Fruit fly (Drosophila melanogaster) whole organism: Measurements from ENCODE around the gene agt.

Experiments used
- CG8478 ChIP-seq: fragments of >200 bp; optimal IDR thresholded peaks from 2 replicates; lab custom pipeline; 2018; ENCODE audit warnings: inconsistent platforms
- EcR ChIP-seq, 2 experiments: fragments of >200 bp; optimal IDR thresholded peaks; 2 replicates each; lab custom pipeline; 2017; ENCODE audit warnings: missing biosample characterization in 2 of 2, missing genetic modification characterization in 2 of 2, missing genetic modification reagents in 2 of 2

DNA sequence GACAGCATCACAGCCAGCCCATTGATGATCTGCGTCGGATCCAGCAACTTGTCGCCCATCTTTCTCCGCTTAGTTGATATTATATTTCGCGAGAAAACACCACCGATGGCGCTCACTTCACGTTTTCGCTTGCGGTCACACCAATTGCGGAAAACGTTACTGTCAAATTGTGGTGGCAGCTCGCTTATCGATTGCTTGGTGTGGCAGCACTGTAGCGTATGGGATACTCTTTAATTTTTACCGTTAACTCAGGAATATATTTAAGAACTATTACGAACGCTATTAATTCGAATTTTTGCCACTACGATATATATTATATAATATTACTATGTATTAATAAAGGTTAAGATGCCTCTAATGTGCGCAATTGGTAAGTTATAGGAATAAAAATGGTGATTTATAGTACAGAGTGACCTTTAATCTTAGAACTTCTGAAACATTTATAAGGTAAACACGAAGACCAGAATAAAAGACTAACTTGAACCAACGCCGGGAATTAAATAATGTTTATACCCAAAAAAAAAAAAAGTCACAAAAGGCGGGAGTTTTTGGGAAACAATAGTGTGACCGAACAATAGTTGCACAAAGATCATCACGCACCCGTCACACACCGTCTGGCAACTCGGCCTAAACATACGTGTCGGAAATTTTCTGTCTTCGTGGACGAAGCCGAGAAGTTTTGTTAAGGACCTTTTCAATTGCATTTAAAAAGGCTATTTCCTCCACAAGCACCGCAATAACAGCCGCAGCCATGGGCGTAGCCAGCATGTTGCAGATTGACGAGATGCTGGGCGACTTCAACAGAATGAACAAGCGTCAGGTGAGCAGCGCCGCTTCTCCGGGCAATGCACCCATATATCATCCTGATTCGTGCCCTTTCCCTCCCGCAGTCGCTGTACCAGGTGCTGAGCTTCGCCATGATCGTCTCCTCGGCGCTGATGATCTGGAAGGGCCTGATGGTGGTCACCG lies 2.3 kb downstream of the agt start, which contains the start of the genes CG1307 and twr:
- TF ChIP-seq EcR (GFP tag; optimal IDR thresholded peaks at IDR 0.05; lab: Kevin White, UChicago) = no peak
- no peak for TF ChIP-seq CG8478 (lab: Kevin White, UChicago)
